Worm (Caenorhabditis elegans) whole organism, mixed stage, embryonic: ENCODE data around the gene Y47D3B.12.
A peak's percentile ranks its signal among the peaks of the same experiment; 100 is the strongest.

Experiments used
- M03D4.4 ChIP-seq: sonication (generic microtip); optimal IDR thresholded peaks from 2 replicates; lab custom pipeline; 2017; ENCODE audit warnings: mild to moderate bottlenecking, missing genetic modification characterization, missing compliant biosample characterization
- bed-3 ChIP-seq: fragments of 200-800 bp; sonication (Bioruptor generic); optimal IDR thresholded peaks from 3 replicates; lab custom pipeline; 2018; ENCODE audit warnings: mild to moderate bottlenecking, missing genetic modification characterization, moderate library complexity, missing compliant biosample characterization
- blmp-1 ChIP-seq: fragments of 150-350 bp; optimal IDR thresholded peaks from 2 replicates; lab custom pipeline; 2014; ENCODE audit warnings: missing biosample characterization, missing genetic modification characterization
- ceh-39 ChIP-seq: fragments of 150-350 bp; optimal IDR thresholded peaks from 2 replicates; lab custom pipeline; 2014; ENCODE audit warnings: missing biosample characterization, missing genetic modification characterization
- ceh-83 ChIP-seq: fragments of 200-800 bp; sonication (Bioruptor generic); optimal IDR thresholded peaks from 2 replicates; lab custom pipeline; 2018; ENCODE audit warnings: mild to moderate bottlenecking, missing genetic modification characterization, missing compliant biosample characterization
- ces-1 ChIP-seq: fragments of 150-350 bp; optimal IDR thresholded peaks from 2 replicates; lab custom pipeline; 2014; ENCODE audit warnings: missing biosample characterization, missing genetic modification reagents, missing genetic modification characterization
- drap-1 ChIP-seq: fragments of 200-800 bp; sonication (Bioruptor generic); optimal IDR thresholded peaks from 3 replicates; lab custom pipeline; 2018; ENCODE audit warnings: mild to moderate bottlenecking, missing genetic modification characterization, missing compliant biosample characterization
- elt-1 ChIP-seq: sonication (generic microtip); optimal IDR thresholded peaks from 2 replicates; lab custom pipeline; 2017; ENCODE audit warnings: missing genetic modification characterization, mild to moderate bottlenecking, missing compliant biosample characterization, antibody characterized with exemption, moderate library complexity, borderline replicate concordance; ENCODE audit not compliant: insufficient read depth
- elt-3 ChIP-seq: fragments of 150-350 bp; optimal IDR thresholded peaks from 2 replicates; lab custom pipeline; 2014; ENCODE audit warnings: missing biosample characterization, missing genetic modification characterization
- flh-1 ChIP-seq: fragments of 200-800 bp; sonication (Bioruptor generic); optimal IDR thresholded peaks from 2 replicates; lab custom pipeline; 2018; ENCODE audit warnings: mild to moderate bottlenecking, missing genetic modification characterization, moderate library complexity, missing compliant biosample characterization
- ham-2 ChIP-seq: fragments of 200-800 bp; sonication (Bioruptor generic); optimal IDR thresholded peaks from 2 replicates; lab custom pipeline; 2018; ENCODE audit warnings: mild to moderate bottlenecking, missing genetic modification characterization, missing compliant biosample characterization
- hlh-1 ChIP-seq: fragments of 150-350 bp; optimal IDR thresholded peaks from 2 replicates; lab custom pipeline; 2014; ENCODE audit warnings: missing biosample characterization, missing genetic modification reagents, missing genetic modification characterization
- lin-13 ChIP-seq: fragments of 150-350 bp; optimal IDR thresholded peaks from 2 replicates; lab custom pipeline; 2014; ENCODE audit warnings: missing biosample characterization, missing genetic modification characterization
- lin-32 ChIP-seq: fragments of 200-800 bp; sonication (Bioruptor generic); optimal IDR thresholded peaks from 2 replicates; lab custom pipeline; 2018; ENCODE audit warnings: mild to moderate bottlenecking, missing genetic modification characterization, missing compliant biosample characterization
- lsy-2 ChIP-seq: fragments of 150-350 bp; optimal IDR thresholded peaks from 2 replicates; lab custom pipeline; 2014; ENCODE audit warnings: missing biosample characterization, missing genetic modification characterization
- mab-5 ChIP-seq: fragments of 150-350 bp; optimal IDR thresholded peaks from 2 replicates; lab custom pipeline; 2014; ENCODE audit warnings: missing biosample characterization, missing genetic modification characterization
- nhr-12 ChIP-seq: fragments of 150-350 bp; optimal IDR thresholded peaks from 2 replicates; lab custom pipeline; 2014; ENCODE audit warnings: missing biosample characterization, missing genetic modification characterization
- nhr-237 ChIP-seq: fragments of 150-350 bp; optimal IDR thresholded peaks from 2 replicates; lab custom pipeline; 2014; ENCODE audit warnings: missing biosample characterization, missing genetic modification characterization
- nhr-28 ChIP-seq: fragments of 150-350 bp; optimal IDR thresholded peaks from 2 replicates; lab custom pipeline; 2014; ENCODE audit warnings: missing biosample characterization, missing genetic modification characterization
- nhr-76 ChIP-seq: sonication (generic microtip); optimal IDR thresholded peaks from 2 replicates; lab custom pipeline; 2017; ENCODE audit warnings: missing biosample characterization, missing genetic modification characterization
- pha-4 ChIP-seq: fragments of 150-350 bp; optimal IDR thresholded peaks from 2 replicates; lab custom pipeline; 2018; ENCODE audit warnings: missing biosample characterization, missing genetic modification reagents, missing genetic modification characterization
- sem-2 ChIP-seq: fragments of 200-800 bp; sonication (Bioruptor generic); optimal IDR thresholded peaks from 2 replicates; lab custom pipeline; 2018; ENCODE audit warnings: mild to moderate bottlenecking, missing genetic modification characterization, missing compliant biosample characterization
- snpc-4 ChIP-seq: fragments of 150-350 bp; optimal IDR thresholded peaks from 2 replicates; lab custom pipeline; 2014; ENCODE audit warnings: missing biosample characterization, missing genetic modification characterization
- sptf-1 ChIP-seq: sonication (generic microtip); optimal IDR thresholded peaks from 2 replicates; lab custom pipeline; 2017; ENCODE audit warnings: mild to moderate bottlenecking, missing genetic modification characterization, moderate library complexity, missing compliant biosample characterization
- tbx-8 ChIP-seq: fragments of 200-800 bp; sonication (Bioruptor generic); optimal IDR thresholded peaks from 2 replicates; lab custom pipeline; 2018; ENCODE audit warnings: mild to moderate bottlenecking, missing genetic modification characterization, moderate library complexity, missing compliant biosample characterization
- unc-120 ChIP-seq: sonication (generic microtip); optimal IDR thresholded peaks from 2 replicates; lab custom pipeline; 2017; ENCODE audit warnings: missing genetic modification characterization, missing compliant biosample characterization; ENCODE audit not compliant: poor library complexity, severe bottlenecking
- unc-39 ChIP-seq: fragments of 150-350 bp; optimal IDR thresholded peaks from 2 replicates; lab custom pipeline; 2014; ENCODE audit warnings: missing biosample characterization, missing genetic modification characterization
- unc-62 ChIP-seq: fragments of 150-350 bp; optimal IDR thresholded peaks from 2 replicates; lab custom pipeline; 2014; ENCODE audit warnings: missing biosample characterization, missing genetic modification reagents, missing genetic modification characterization
- zip-8 ChIP-seq: fragments of 150-350 bp; optimal IDR thresholded peaks from 2 replicates; lab custom pipeline; 2014; ENCODE audit warnings: missing biosample characterization, missing genetic modification characterization
- ztf-11 ChIP-seq: fragments of 150-350 bp; optimal IDR thresholded peaks from 2 replicates; lab custom pipeline; 2014; ENCODE audit warnings: missing biosample characterization, missing genetic modification characterization

Gene Y47D3B.12

DNA sequence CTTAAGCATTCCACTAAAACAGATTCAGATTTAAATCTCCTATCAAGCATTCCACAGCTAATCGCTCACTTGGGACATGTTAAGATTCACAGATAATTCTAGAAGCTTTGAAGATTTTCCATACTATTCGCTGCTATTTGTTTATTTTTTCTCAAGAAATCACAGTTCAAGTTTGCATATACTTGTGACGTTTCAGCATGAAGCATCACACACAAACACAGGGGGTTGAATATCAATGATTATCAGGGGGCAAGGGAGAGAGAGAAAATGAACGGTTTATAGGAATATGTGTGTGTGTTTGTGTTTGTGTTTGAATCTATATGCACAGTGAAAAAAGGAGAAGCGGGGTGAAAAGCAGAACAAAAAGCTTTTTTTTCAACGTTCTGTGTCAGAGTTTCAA, at the start of gene Y47D3B.12:
Gene Y47D3B.12, plus strand, starts transcription at position 301 of the 400 bp plus-strand sequence.
- TF ChIP-seq hlh-1 (tag; lab: Kevin White, UChicago) (no peak), ham-2 (GFP tag; lab: Kevin White, UChicago) (no peak)

DNA sequence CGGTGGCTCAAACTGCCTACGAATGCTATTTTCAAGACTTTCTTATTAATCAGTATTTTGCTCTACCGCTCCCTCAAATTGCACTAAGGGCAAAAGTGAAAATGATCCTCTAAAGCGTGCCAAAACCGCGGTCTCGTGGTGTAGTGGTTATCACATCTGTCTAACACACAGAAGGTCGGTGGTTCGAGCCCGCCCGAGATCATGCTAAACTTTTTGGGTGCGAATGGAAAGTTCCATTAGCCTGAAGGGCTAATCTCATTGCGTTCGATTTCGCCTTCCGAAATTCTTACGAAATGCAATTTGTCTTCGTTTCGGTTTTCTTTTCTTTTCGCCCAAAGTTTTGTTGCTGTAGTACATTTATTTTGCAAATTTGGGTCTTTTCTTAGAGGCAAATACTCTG, 49.3 kb upstream of the Y47D3B.12 start:
- TF ChIP-seq drap-1 (GFP tag; lab: Kevin White, UChicago): peak; percentile 3
- peak; percentile 97 for TF ChIP-seq ces-1 (GFP tag; lab: Kevin White, UChicago)
- TF ChIP-seq lsy-2 (tag; lab: Kevin White, UChicago): no peak

ce11 chrIII:11355758-11356323, 47.0 kb upstream of the Y47D3B.12 start:
- TF ChIP-seq unc-120 (tag; lab: Kevin White, UChicago): peak; percentile 35
- TF ChIP-seq snpc-4: no peak
- no peak for TF ChIP-seq bed-3 (GFP tag; lab: Kevin White, UChicago)
- TF ChIP-seq nhr-76 (tag; lab: Kevin White, UChicago): no peak
- no peak for TF ChIP-seq blmp-1 (tag; lab: Kevin White, UChicago)
- no peak for TF ChIP-seq unc-39 (tag; lab: Kevin White, UChicago)
- no peak for TF ChIP-seq lin-13
- TF ChIP-seq hlh-1 (tag; lab: Kevin White, UChicago): peak; percentile 17
- TF ChIP-seq elt-3 (tag; lab: Kevin White, UChicago): no peak
- TF ChIP-seq nhr-12 (tag; lab: Kevin White, UChicago): no peak
- peak; percentile 16 for TF ChIP-seq M03D4.4
- TF ChIP-seq ceh-83: no peak
- no peak for TF ChIP-seq ham-2 (GFP tag; lab: Kevin White, UChicago)
- no peak for TF ChIP-seq lsy-2 (tag; lab: Kevin White, UChicago)
- TF ChIP-seq flh-1 (GFP tag; lab: Kevin White, UChicago): no peak
- no peak for TF ChIP-seq ces-1 (GFP tag; lab: Kevin White, UChicago)
- TF ChIP-seq pha-4 (tag; lab: Kevin White, UChicago): no peak
- TF ChIP-seq zip-8 (tag; lab: Kevin White, UChicago): no peak
- TF ChIP-seq lin-32 (GFP tag; lab: Kevin White, UChicago): no peak
- TF ChIP-seq mab-5 (tag; lab: Kevin White, UChicago): no peak
- no peak for TF ChIP-seq ceh-39 (tag; lab: Kevin White, UChicago)
- TF ChIP-seq nhr-237 (tag; lab: Kevin White, UChicago): no peak
- TF ChIP-seq unc-62 (GFP tag; lab: Kevin White, UChicago): no peak
- TF ChIP-seq sem-2 (GFP tag; lab: Kevin White, UChicago): no peak
- peak; percentile 14 for TF ChIP-seq drap-1 (GFP tag; lab: Kevin White, UChicago)
- TF ChIP-seq nhr-28 (tag; lab: Kevin White, UChicago): no peak
- TF ChIP-seq sptf-1 (tag; lab: Kevin White, UChicago): no peak
- TF ChIP-seq ztf-11 (tag; lab: Kevin White, UChicago): no peak
- no peak for TF ChIP-seq elt-1 (tag; lab: Kevin White, UChicago)

ce11 chrIII:11357418-11357817, 45.4 kb upstream of the Y47D3B.12 start:
- TF ChIP-seq nhr-28 (tag; lab: Kevin White, UChicago): no peak
- TF ChIP-seq nhr-12 (tag; lab: Kevin White, UChicago): no peak
- TF ChIP-seq ceh-83: no peak
- no peak for TF ChIP-seq unc-120 (tag; lab: Kevin White, UChicago)
- TF ChIP-seq ceh-39 (tag; lab: Kevin White, UChicago): no peak
- no peak for TF ChIP-seq tbx-8 (GFP tag; lab: Kevin White, UChicago)
- TF ChIP-seq nhr-76 (tag; lab: Kevin White, UChicago): no peak
- TF ChIP-seq zip-8 (tag; lab: Kevin White, UChicago): no peak
- TF ChIP-seq sem-2 (GFP tag; lab: Kevin White, UChicago): no peak

ce11 chrIII:11358273-11358672, 44.5 kb upstream of the Y47D3B.12 start:
- TF ChIP-seq ces-1 (GFP tag; lab: Kevin White, UChicago) (peak; percentile 99), ztf-11 (tag; lab: Kevin White, UChicago) (no peak)
